Fruit fly (Drosophila melanogaster): ENCODE measurements around the gene slx1.

Gene slx1

dm6 chr3R:4641616-4642102, at the start of gene slx1, which contains the start of the genes CG9775 and MED31:
Gene slx1, plus strand, starts transcription at chr3R:4641963.
Gene CG9775, minus strand, starts transcription at chr3R:4641838.
Gene MED31, plus strand, starts transcription at chr3R:4641963.
- TF ChIP-seq h (optimal IDR thresholded peaks at IDR 0.05): no peak
- no peak for TF ChIP-seq Myc (optimal IDR thresholded peaks at IDR 0.05)
- no peak for TF ChIP-seq psq (optimal IDR thresholded peaks at IDR 0.05)
- TF ChIP-seq insv (optimal IDR thresholded peaks at IDR 0.05): no peak
- TF ChIP-seq Sin3A (optimal IDR thresholded peaks at IDR 0.05): no peak
- TF ChIP-seq ttk (optimal IDR thresholded peaks at IDR 0.05): no peak

dm6 chr3R:4599624-4600023, 42.1 kb upstream of the slx1 start:
- TF ChIP-seq psq (optimal IDR thresholded peaks at IDR 0.05) (no peak), h (optimal IDR thresholded peaks at IDR 0.05) (no peak), Myc (optimal IDR thresholded peaks at IDR 0.05) (no peak), Sin3A (optimal IDR thresholded peaks at IDR 0.05) (no peak), insv (optimal IDR thresholded peaks at IDR 0.05) (no peak), ttk (optimal IDR thresholded peaks at IDR 0.05) (no peak)

dm6 chr3R:4601887-4602531, 39.8 kb upstream of the slx1 start:
- TF ChIP-seq psq (optimal IDR thresholded peaks at IDR 0.05): no peak
- TF ChIP-seq Myc (optimal IDR thresholded peaks at IDR 0.05): no peak
- TF ChIP-seq ttk (optimal IDR thresholded peaks at IDR 0.05): no peak
- no peak for TF ChIP-seq h (optimal IDR thresholded peaks at IDR 0.05)
- TF ChIP-seq Sin3A (optimal IDR thresholded peaks at IDR 0.05): no peak

- TF ChIP-seq Myc (optimal IDR thresholded peaks at IDR 0.05): no peak
- no peak for TF ChIP-seq h (optimal IDR thresholded peaks at IDR 0.05)
- no peak for TF ChIP-seq ttk (optimal IDR thresholded peaks at IDR 0.05)
- no peak for TF ChIP-seq psq (optimal IDR thresholded peaks at IDR 0.05)
- TF ChIP-seq Sin3A (optimal IDR thresholded peaks at IDR 0.05): no peak
- TF ChIP-seq insv (optimal IDR thresholded peaks at IDR 0.05): no peak
These were observed 29.2 kb upstream of the slx1 start, which contains the start of gene 5-HT2A for dm6 chr3R:4612570-4612969. Gene 5-HT2A, plus strand, starts transcription at chr3R:4612870.

- TF ChIP-seq Myc (optimal IDR thresholded peaks at IDR 0.05) (no peak), Sin3A (optimal IDR thresholded peaks at IDR 0.05) (no peak), insv (optimal IDR thresholded peaks at IDR 0.05) (no peak), h (optimal IDR thresholded peaks at IDR 0.05) (no peak), ttk (optimal IDR thresholded peaks at IDR 0.05) (no peak), psq (optimal IDR thresholded peaks at IDR 0.05) (no peak)
These were observed 25.6 kb upstream of the slx1 start for dm6 chr3R:4616130-4616529.

- no peak for TF ChIP-seq psq (optimal IDR thresholded peaks at IDR 0.05)
- no peak for TF ChIP-seq ttk (optimal IDR thresholded peaks at IDR 0.05)
- no peak for TF ChIP-seq insv (optimal IDR thresholded peaks at IDR 0.05)
- no peak for TF ChIP-seq Myc (optimal IDR thresholded peaks at IDR 0.05)
- TF ChIP-seq Sin3A (optimal IDR thresholded peaks at IDR 0.05): no peak
These were observed 9.1 kb upstream of the slx1 start for dm6 chr3R:4632639-4633038.

dm6 chr3R:4634337-4634914, 7.3 kb upstream of the slx1 start:
- TF ChIP-seq h (optimal IDR thresholded peaks at IDR 0.05) (no peak), psq (optimal IDR thresholded peaks at IDR 0.05) (no peak), Myc (optimal IDR thresholded peaks at IDR 0.05) (no peak), ttk (optimal IDR thresholded peaks at IDR 0.05) (no peak), insv (optimal IDR thresholded peaks at IDR 0.05) (no peak), Sin3A (optimal IDR thresholded peaks at IDR 0.05) (no peak)

dm6 chr3R:4640546-4641253, 1.1 kb upstream of the slx1 start:
- TF ChIP-seq ttk (optimal IDR thresholded peaks at IDR 0.05) (no peak), Myc (optimal IDR thresholded peaks at IDR 0.05) (no peak), h (optimal IDR thresholded peaks at IDR 0.05) (no peak), insv (optimal IDR thresholded peaks at IDR 0.05) (no peak), Sin3A (optimal IDR thresholded peaks at IDR 0.05) (no peak), psq (optimal IDR thresholded peaks at IDR 0.05) (no peak)

- TF ChIP-seq psq (optimal IDR thresholded peaks at IDR 0.05): no peak
- TF ChIP-seq h (optimal IDR thresholded peaks at IDR 0.05): no peak
These were observed 549 bp upstream of the slx1 start for dm6 chr3R:4641254-4641573.

dm6 chr3R:4645457-4646082, 3.8 kb downstream of the slx1 start, which contains the start of the genes Dlip2 and rpk:
Gene Dlip2, minus strand, starts transcription at chr3R:4645655.
Gene rpk, plus strand, starts transcription at chr3R:4645981.
- TF ChIP-seq Sin3A (optimal IDR thresholded peaks at IDR 0.05) (no peak), ttk (optimal IDR thresholded peaks at IDR 0.05) (no peak), insv (optimal IDR thresholded peaks at IDR 0.05) (no peak), Myc (optimal IDR thresholded peaks at IDR 0.05) (no peak), psq (optimal IDR thresholded peaks at IDR 0.05) (no peak), h (optimal IDR thresholded peaks at IDR 0.05) (no peak)

dm6 chr3R:4649126-4649811, 7.5 kb downstream of the slx1 start, which contains the start of gene Karybeta3:
Gene Karybeta3, plus strand, starts transcription at chr3R:4649176.
- TF ChIP-seq psq (optimal IDR thresholded peaks at IDR 0.05) (no peak), insv (optimal IDR thresholded peaks at IDR 0.05) (no peak), Myc (optimal IDR thresholded peaks at IDR 0.05) (no peak), ttk (optimal IDR thresholded peaks at IDR 0.05) (no peak), h (optimal IDR thresholded peaks at IDR 0.05) (no peak), Sin3A (optimal IDR thresholded peaks at IDR 0.05) (no peak)
